Worm (Caenorhabditis elegans): Measurements from ENCODE around the gene lev-1.

- TF ChIP-seq hlh-30 (tag; optimal IDR thresholded peaks at IDR 0.05; ENCODE audit: insufficient read depth) = no peak
- no peak for TF ChIP-seq ces-1 (GFP tag; optimal IDR thresholded peaks at IDR 0.05)
- no peak for TF ChIP-seq unc-130 (GFP tag; optimal IDR thresholded peaks at IDR 0.05)
- TF ChIP-seq lim-7 (GFP tag; IDR thresholded peaks at IDR 0.05) = no peak
- TF ChIP-seq skn-1 (tag; optimal IDR thresholded peaks at IDR 0.05) = no peak
- TF ChIP-seq unc-62 (GFP tag; optimal IDR thresholded peaks at IDR 0.05 in 1 of 2) = no peak
- TF ChIP-seq unc-62 (tag; optimal IDR thresholded peaks at IDR 0.05) = no peak
- TF ChIP-seq pha-4 (GFP tag; IDR thresholded peaks at IDR 0.05) = no peak
- TF ChIP-seq pha-4 (tag; optimal IDR thresholded peaks at IDR 0.05) = no peak
- no peak for TF ChIP-seq Y75B8A.6 (GFP tag; IDR thresholded peaks at IDR 0.05)
- TF ChIP-seq F10B5.3 (tag; optimal IDR thresholded peaks at IDR 0.05) = no peak
- TF ChIP-seq duxl-1 (tag; optimal IDR thresholded peaks at IDR 0.05; ENCODE audit: poor library complexity) = no peak
- TF ChIP-seq F37D6.2 (tag; optimal IDR thresholded peaks at IDR 0.05) = no peak
- TF ChIP-seq nhr-77 (tag; optimal IDR thresholded peaks at IDR 0.05) = no peak
- no peak for TF ChIP-seq fos-1 (tag; optimal IDR thresholded peaks at IDR 0.05)
Measured at ce11 chrIV:13165181-13165580, 14.0 kb downstream of the lev-1 start, which contains the start of gene scl-14.
